Fruit fly (Drosophila melanogaster): ENCODE measurements around the gene COX8.

The COX8 gene

dm6 chr3L:21554752-21555151, 15.5 kb upstream of the COX8 start, which contains the start of gene Wnk (continued):
- TF ChIP-seq MTF-1 (GFP tag; optimal IDR thresholded peaks at IDR 0.05; ENCODE audit: borderline replicate concordance) (no peak), amos (GFP tag; IDR thresholded peaks at IDR 0.05; ENCODE audit: partially characterized antibody) (peak; percentile 83), pzg (GFP tag; optimal IDR thresholded peaks at IDR 0.05) (peak; percentile 83), CG3281 (GFP tag; optimal IDR thresholded peaks at IDR 0.05) (no peak), br (optimal IDR thresholded peaks at IDR 0.05) (no peak), NFAT (GFP tag; IDR thresholded peaks at IDR 0.05) (no peak), CG2202 (tag; optimal IDR thresholded peaks at IDR 0.05) (no peak), sc (optimal IDR thresholded peaks at IDR 0.05) (no peak), sc (GFP tag; optimal IDR thresholded peaks at IDR 0.05) (no peak), ato (GFP tag; IDR thresholded peaks at IDR 0.05; ENCODE audit: partially characterized antibody) (peak; percentile 72), Pdp1 (GFP tag; optimal IDR thresholded peaks at IDR 0.05) (peak in 1 of 2 experiments; percentile 100), Elba2 (GFP tag; optimal IDR thresholded peaks at IDR 0.05) (no peak), CG16815 (GFP tag; optimal IDR thresholded peaks at IDR 0.05) (no peak), knrl (GFP tag; IDR thresholded peaks at IDR 0.05; ENCODE audit: partially characterized antibody) (peak; percentile 71), CG7963 (GFP tag; IDR thresholded peaks at IDR 0.05; ENCODE audit: partially characterized antibody) (peak; percentile 75; the same call in 2 of the 3 replicates), Sin3A (optimal IDR thresholded peaks at IDR 0.05) (peak; percentile 36), otp (GFP tag; IDR thresholded peaks at IDR 0.05) (no peak), mirr (GFP tag; optimal IDR thresholded peaks at IDR 0.05) (no peak), CG31224 (GFP tag; IDR thresholded peaks at IDR 0.05) (no peak), bbx (GFP tag; IDR thresholded peaks at IDR 0.05; ENCODE audit: partially characterized antibody) (peak; percentile 83), cwo (GFP tag; optimal IDR thresholded peaks at IDR 0.05) (no peak), grau (tag; optimal IDR thresholded peaks at IDR 0.05) (no peak), MESR4 (GFP tag; optimal IDR thresholded peaks at IDR 0.05) (peak; percentile 89), zen (tag; optimal IDR thresholded peaks at IDR 0.05) (no peak), bigmax (GFP tag; optimal IDR thresholded peaks at IDR 0.05) (no peak), CG31365 (tag; optimal IDR thresholded peaks at IDR 0.05) (no peak), Dip2 (GFP tag; IDR thresholded peaks at IDR 0.05) (no peak), ase (GFP tag; IDR thresholded peaks at IDR 0.05) (no peak), CG10366 (GFP tag; IDR thresholded peaks at IDR 0.05) (no peak), vnd (GFP tag; IDR thresholded peaks at IDR 0.05; ENCODE audit: partially characterized antibody) (peak; percentile 57), hbn (GFP tag; IDR thresholded peaks at IDR 0.05; ENCODE audit: partially characterized antibody) (peak; percentile 82), Opbp (GFP tag; IDR thresholded peaks at IDR 0.05; ENCODE audit: partially characterized antibody) (peak; percentile 83), HmgZ (tag; optimal IDR thresholded peaks at IDR 0.05) (peak; percentile 30), CG14860 (GFP tag; IDR thresholded peaks at IDR 0.05; ENCODE audit: partially characterized antibody) (peak; percentile 72), Hr78 (GFP tag; optimal IDR thresholded peaks at IDR 0.05) (no peak), CG4617 (GFP tag; optimal IDR thresholded peaks at IDR 0.05; ENCODE audit: borderline replicate concordance) (peak; percentile 62), ash1 (GFP tag; optimal IDR thresholded peaks at IDR 0.05) (no peak), Atf-2 (GFP tag; optimal IDR thresholded peaks at IDR 0.05) (no peak), Dll (GFP tag; IDR thresholded peaks at IDR 0.05; ENCODE audit: partially characterized antibody) (peak; percentile 80)

DNA sequence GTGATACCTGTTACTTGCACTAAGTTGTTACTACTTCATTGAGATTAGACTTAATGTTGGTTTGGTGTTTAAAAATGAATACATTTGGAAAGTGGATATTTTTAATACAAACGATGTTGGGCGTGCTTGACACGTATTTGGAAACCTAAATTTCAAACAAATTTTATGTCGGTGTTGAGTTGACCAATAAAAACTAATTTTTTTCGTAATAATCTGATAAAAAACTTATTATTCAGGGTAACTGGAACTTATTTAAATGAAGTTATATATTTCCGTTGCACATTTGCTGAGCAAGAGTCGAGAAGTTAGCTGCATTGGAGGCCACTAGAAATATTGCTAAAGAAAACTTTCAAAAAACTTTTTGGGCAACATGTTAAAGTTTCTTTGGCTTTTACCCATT, 2.8 kb upstream of the COX8 start, which contains the start of gene CG33290:
Gene CG33290 (plus strand): TSS at position 301 of the 400 bp plus-strand sequence.
- TF ChIP-seq bsh (GFP tag; optimal IDR thresholded peaks at IDR 0.05): no peak
- no peak for TF ChIP-seq CG3847 (GFP tag; IDR thresholded peaks at IDR 0.05)
- TF ChIP-seq bab2 (GFP tag; optimal IDR thresholded peaks at IDR 0.05): no peak
- no peak for TF ChIP-seq CG1602 (GFP tag; optimal IDR thresholded peaks at IDR 0.05)

Data from whole organism, embryonic.